Fruit fly (Drosophila melanogaster): ENCODE data around the gene Dph5.

Gene Dph5

dm6 chr3R:22550306-22550812, 32.7 kb downstream of the Dph5 start, which contains the start of gene bond:
Gene bond, plus strand, starts transcription at chr3R:22550680.
- TF ChIP-seq fru (GFP tag; optimal IDR thresholded peaks at IDR 0.05), result no peak
- no peak for TF ChIP-seq lola (GFP tag; optimal IDR thresholded peaks at IDR 0.05)

- no peak for TF ChIP-seq woc (GFP tag; optimal IDR thresholded peaks at IDR 0.05)
- TF ChIP-seq CrebA (GFP tag; optimal IDR thresholded peaks at IDR 0.05; ENCODE audit: borderline replicate concordance), result no peak
- TF ChIP-seq N (GFP tag; optimal IDR thresholded peaks at IDR 0.05), result no peak
- no peak for TF ChIP-seq psq (GFP tag; optimal IDR thresholded peaks at IDR 0.05)
- TF ChIP-seq HLH106 (tag; optimal IDR thresholded peaks at IDR 0.05), result no peak
- TF ChIP-seq Abd-B (GFP tag; optimal IDR thresholded peaks at IDR 0.05), result no peak
- peak; percentile 43 for TF ChIP-seq h (GFP tag; optimal IDR thresholded peaks at IDR 0.05)
- TF ChIP-seq GATAd (GFP tag; optimal IDR thresholded peaks at IDR 0.05), result no peak
- TF ChIP-seq Vsx2 (GFP tag; optimal IDR thresholded peaks at IDR 0.05; ENCODE audit: partially characterized antibody), result no peak
- no peak for TF ChIP-seq usp (GFP tag; optimal IDR thresholded peaks at IDR 0.05)
- peak; percentile 37 for TF ChIP-seq Sp1 (GFP tag; optimal IDR thresholded peaks at IDR 0.05)
- TF ChIP-seq Hr78 (GFP tag; optimal IDR thresholded peaks at IDR 0.05), result no peak
- no peak for TF ChIP-seq Rel (GFP tag; optimal IDR thresholded peaks at IDR 0.05)
- TF ChIP-seq Rel (tag; optimal IDR thresholded peaks at IDR 0.05), result peak; percentile 78
- no peak for TF ChIP-seq dmrt93B (GFP tag; optimal IDR thresholded peaks at IDR 0.05)
- TF ChIP-seq Hr83 (GFP tag; optimal IDR thresholded peaks at IDR 0.05; ENCODE audit: poor library complexity, severe bottlenecking), result no peak
- TF ChIP-seq sage (GFP tag; optimal IDR thresholded peaks at IDR 0.05), result no peak
- TF ChIP-seq pan (optimal IDR thresholded peaks at IDR 0.05), result no peak
- TF ChIP-seq CG32264 (GFP tag; optimal IDR thresholded peaks at IDR 0.05), result no peak
- TF ChIP-seq dl (GFP tag; optimal IDR thresholded peaks at IDR 0.05; ENCODE audit: insufficient read depth in 1 of 2, partially characterized antibody in 2 of 2), result no peak
- no peak for TF ChIP-seq Mio (GFP tag; optimal IDR thresholded peaks at IDR 0.05)
- TF ChIP-seq Myc (optimal IDR thresholded peaks at IDR 0.05), result no peak
- TF ChIP-seq Jra (GFP tag; optimal IDR thresholded peaks at IDR 0.05), result no peak
- no peak for TF ChIP-seq tai (GFP tag; optimal IDR thresholded peaks at IDR 0.05)
- no peak for TF ChIP-seq Dif (GFP tag; optimal IDR thresholded peaks at IDR 0.05; ENCODE audit: partially characterized antibody)
- no peak for TF ChIP-seq dsf (GFP tag; optimal IDR thresholded peaks at IDR 0.05; ENCODE audit: borderline replicate concordance)
- peak; percentile 32 for TF ChIP-seq rgr (GFP tag; optimal IDR thresholded peaks at IDR 0.05)
- TF ChIP-seq foxo (GFP tag; optimal IDR thresholded peaks at IDR 0.05), result peak in 1 of 2 experiments; percentile 8
- no peak for TF ChIP-seq brk (GFP tag; optimal IDR thresholded peaks at IDR 0.05)
- no peak for TF ChIP-seq jim (GFP tag; optimal IDR thresholded peaks at IDR 0.05)
- no peak for TF ChIP-seq Dfd (GFP tag; optimal IDR thresholded peaks at IDR 0.05)
- TF ChIP-seq sv (GFP tag; optimal IDR thresholded peaks at IDR 0.05), result no peak
- TF ChIP-seq ey (GFP tag; optimal IDR thresholded peaks at IDR 0.05), result no peak
- peak; percentile 11 for TF ChIP-seq OdsH (GFP tag; optimal IDR thresholded peaks at IDR 0.05)
- TF ChIP-seq fru (GFP tag; optimal IDR thresholded peaks at IDR 0.05), result peak; percentile 1
- TF ChIP-seq Hnf4 (GFP tag; optimal IDR thresholded peaks at IDR 0.05), result peak; percentile 11
- no peak for TF ChIP-seq CG9705 (GFP tag; optimal IDR thresholded peaks at IDR 0.05)
- no peak for TF ChIP-seq lola (GFP tag; optimal IDR thresholded peaks at IDR 0.05)
- no peak for TF ChIP-seq br (GFP tag; optimal IDR thresholded peaks at IDR 0.05)
These were observed 35.4 kb downstream of the Dph5 start, which contains the start of gene AdipoR for dm6 chr3R:22547585-22548022. Gene AdipoR, minus strand, starts transcription at chr3R:22547846.

- TF ChIP-seq Rel (GFP tag; optimal IDR thresholded peaks at IDR 0.05) (no peak), Rel (tag; optimal IDR thresholded peaks at IDR 0.05) (peak; percentile 61), Mio (GFP tag; optimal IDR thresholded peaks at IDR 0.05) (no peak)
These were observed 37.0 kb downstream of the Dph5 start for dm6 chr3R:22546017-22546416.
